Fruit fly (Drosophila melanogaster) whole organism, embryonic: ENCODE measurements around the gene CG9672.

Source experiments
- B-H1 ChIP-seq: fragments of 200-800 bp; sonication (Bioruptor generic); IDR thresholded peaks from 3 replicates; pipeline ENCODE4 v1.3.6; 2022; ENCODE audit warnings: missing biosample characterization, missing genetic modification characterization
- Blimp-1 ChIP-seq: fragments of 200-800 bp; sonication (Bioruptor generic); optimal IDR thresholded peaks from 3 replicates; lab custom pipeline; 2018; ENCODE audit warnings: missing biosample characterization, missing genetic modification characterization, mild to moderate bottlenecking, moderate library complexity, missing genetic modification reagents
- CG10543 ChIP-seq: fragments of 200-800 bp; sonication (Bioruptor generic); optimal IDR thresholded peaks from 3 replicates; lab custom pipeline; 2017; ENCODE audit warnings: missing biosample characterization, mild to moderate bottlenecking, missing genetic modification characterization, moderate library complexity
- CG12104 ChIP-seq: fragments of 200-800 bp; sonication (Bioruptor generic); optimal IDR thresholded peaks from 3 replicates; lab custom pipeline; 2016; ENCODE audit warnings: missing biosample characterization, missing genetic modification characterization
- CG12391 ChIP-seq: fragments of 200-800 bp; sonication (Bioruptor generic); optimal IDR thresholded peaks from 3 replicates; lab custom pipeline; 2018; ENCODE audit warnings: missing biosample characterization, mild to moderate bottlenecking, missing genetic modification characterization, moderate library complexity
- CG12659 ChIP-seq: fragments of 200-800 bp; sonication (Bioruptor generic); optimal IDR thresholded peaks from 3 replicates; lab custom pipeline; 2017; ENCODE audit warnings: mild to moderate bottlenecking, missing biosample characterization, missing genetic modification reagents, missing genetic modification characterization
- CG13775 ChIP-seq: fragments of 200-800 bp; sonication (Bioruptor generic); optimal IDR thresholded peaks from 3 replicates; lab custom pipeline; 2017; ENCODE audit warnings: missing biosample characterization, mild to moderate bottlenecking, missing genetic modification characterization
- CG1602 ChIP-seq: fragments of 200-800 bp; sonication (Bioruptor generic); optimal IDR thresholded peaks from 3 replicates; lab custom pipeline; 2016; ENCODE audit warnings: missing biosample characterization, missing genetic modification characterization
- CG16779 ChIP-seq: fragments of 200-800 bp; sonication (Bioruptor generic); IDR thresholded peaks from 2 replicates; pipeline ENCODE4 v1.3.6; 2022; ENCODE audit warnings: missing biosample characterization, missing genetic modification characterization
- CG30020 ChIP-seq: fragments of 200-800 bp; optimal IDR thresholded peaks from 2 replicates; lab custom pipeline; 2019; ENCODE audit warnings: missing biosample characterization, mild to moderate bottlenecking, missing genetic modification characterization, moderate library complexity
- CG3163 ChIP-seq: fragments of 200-800 bp; sonication (Bioruptor generic); optimal IDR thresholded peaks from 3 replicates; lab custom pipeline; 2016; ENCODE audit warnings: missing biosample characterization, missing genetic modification characterization
- CG4282 ChIP-seq: fragments of 200-800 bp; sonication (Bioruptor generic); optimal IDR thresholded peaks from 2 replicates; lab custom pipeline; 2016; ENCODE audit warnings: missing biosample characterization, missing genetic modification characterization
- CG4360 ChIP-seq: fragments of 200-800 bp; sonication (Bioruptor generic); IDR thresholded peaks from 2 replicates; pipeline ENCODE4 v1.3.6; 2022; ENCODE audit warnings: missing biosample characterization, missing genetic modification characterization
- CG5245 ChIP-seq: fragments of 200-800 bp; sonication (Bioruptor generic); optimal IDR thresholded peaks from 3 replicates; lab custom pipeline; 2016; ENCODE audit warnings: missing biosample characterization, missing genetic modification characterization
- CG6175 ChIP-seq: fragments of 200-800 bp; sonication (Bioruptor generic); IDR thresholded peaks from 3 replicates; pipeline ENCODE4 v1.3.6; 2022; ENCODE audit warnings: missing biosample characterization, missing genetic modification characterization
- CG6272 ChIP-seq: fragments of 200-800 bp; sonication (Bioruptor generic); IDR thresholded peaks from 2 replicates; pipeline ENCODE4 v1.3.6; 2022; ENCODE audit warnings: missing biosample characterization, missing genetic modification characterization
- CG7372 ChIP-seq: fragments of 200-800 bp; sonication (Bioruptor generic); IDR thresholded peaks from 2 replicates; pipeline ENCODE4 v1.3.6; 2022; ENCODE audit warnings: missing biosample characterization, missing genetic modification characterization
- CHES-1-like ChIP-seq: fragments of 200-800 bp; sonication (Bioruptor generic); optimal IDR thresholded peaks from 2 replicates; lab custom pipeline; 2016; ENCODE audit warnings: missing biosample characterization, missing genetic modification characterization
- Dbx ChIP-seq: fragments of 200-800 bp; sonication (Bioruptor generic); IDR thresholded peaks from 3 replicates; pipeline ENCODE4 v1.3.6; 2022; ENCODE audit warnings: missing biosample characterization, missing genetic modification characterization
- Eip74EF ChIP-seq, 2 experiments: fragments of 200-800 bp in 1 of 2; fragments of >200 bp in 1 of 2; sonication (Bioruptor generic) in 1 of 2; optimal IDR thresholded peaks; 2 replicates each; lab custom pipeline; 2017 to 2019; ENCODE audit warnings: missing biosample characterization in 2 of 2, missing genetic modification characterization in 2 of 2, mild to moderate bottlenecking in 1 of 2, moderate library complexity in 1 of 2
- Hr51 ChIP-seq, 2 experiments: fragments of 200-800 bp; sonication (Bioruptor generic); optimal IDR thresholded peaks; 2 replicates in 1 of 2; 3 replicates in 1 of 2; lab custom pipeline; 2016 to 2018; ENCODE audit warnings: missing biosample characterization in 2 of 2, missing genetic modification characterization in 2 of 2, mild to moderate bottlenecking in 1 of 2, moderate library complexity in 1 of 2
- Kr ChIP-seq: fragments of 200-800 bp; sonication (Bioruptor generic); optimal IDR thresholded peaks from 2 replicates; lab custom pipeline; 2017; ENCODE audit warnings: missing biosample characterization, mild to moderate bottlenecking, missing genetic modification characterization
- MTF-1 ChIP-seq: fragments of 200-800 bp; sonication (Bioruptor generic); optimal IDR thresholded peaks from 2 replicates; lab custom pipeline; 2018; ENCODE audit warnings: missing biosample characterization, mild to moderate bottlenecking, missing genetic modification characterization, borderline replicate concordance
- Poxn ChIP-seq: fragments of 200-800 bp; sonication (Bioruptor generic); IDR thresholded peaks from 2 replicates; pipeline ENCODE4 v1.3.6; 2022; ENCODE audit warnings: missing biosample characterization, missing genetic modification characterization
- Ravus ChIP-seq: fragments of 200-800 bp; sonication (Bioruptor generic); IDR thresholded peaks from 2 replicates; pipeline ENCODE4 v1.3.6; 2022; ENCODE audit warnings: missing biosample characterization, missing genetic modification characterization
- Sox102F ChIP-seq: fragments of 200-800 bp; sonication (Bioruptor generic); optimal IDR thresholded peaks from 2 replicates; lab custom pipeline; 2018; ENCODE audit warnings: missing biosample characterization, mild to moderate bottlenecking, missing genetic modification characterization, moderate library complexity
- Ssrp ChIP-seq: fragments of 200-800 bp; sonication (Bioruptor generic); optimal IDR thresholded peaks from 2 replicates; lab custom pipeline; 2018; ENCODE audit warnings: missing biosample characterization, mild to moderate bottlenecking, missing genetic modification characterization, moderate library complexity
- Trl ChIP-seq, 3 experiments: fragments of >200 bp in 2 of 3; fragments of 200-800 bp in 1 of 3; sonication (Bioruptor generic) in 1 of 3; optimal IDR thresholded peaks; 2 replicates in 1 of 3; 3 replicates in 2 of 3; lab custom pipeline; 2016 to 2017; ENCODE audit warnings: missing biosample characterization in 1 of 3, missing genetic modification characterization in 1 of 3
- bigmax ChIP-seq: fragments of 200-800 bp; sonication (Bioruptor generic); optimal IDR thresholded peaks from 2 replicates; lab custom pipeline; 2018; ENCODE audit warnings: missing biosample characterization, mild to moderate bottlenecking, missing genetic modification characterization
- crol ChIP-seq: fragments of 200-800 bp; sonication (Bioruptor generic); IDR thresholded peaks from 2 replicates; pipeline ENCODE4 v1.3.6; 2022; ENCODE audit warnings: missing biosample characterization, missing genetic modification characterization
- danr ChIP-seq: fragments of 200-800 bp; sonication (Bioruptor generic); IDR thresholded peaks from 2 replicates; pipeline ENCODE4 v1.3.6; 2022; ENCODE audit warnings: missing biosample characterization, missing genetic modification characterization
- dmrt11E ChIP-seq: fragments of 200-800 bp; sonication (Bioruptor generic); optimal IDR thresholded peaks from 3 replicates; lab custom pipeline; 2018; ENCODE audit warnings: missing biosample characterization, mild to moderate bottlenecking, missing genetic modification characterization, moderate library complexity
- emc ChIP-seq: fragments of 200-800 bp; sonication (Bioruptor generic); optimal IDR thresholded peaks from 2 replicates; lab custom pipeline; 2016; ENCODE audit warnings: missing biosample characterization, missing genetic modification characterization
- fd96Cb ChIP-seq: fragments of 200-800 bp; sonication (Bioruptor generic); optimal IDR thresholded peaks from 2 replicates; lab custom pipeline; 2018; ENCODE audit warnings: missing biosample characterization, mild to moderate bottlenecking, missing genetic modification characterization, moderate library complexity
- ind ChIP-seq: fragments of 200-800 bp; sonication (Bioruptor generic); optimal IDR thresholded peaks from 3 replicates; lab custom pipeline; 2016; ENCODE audit warnings: missing biosample characterization, missing genetic modification characterization
- insv ChIP-seq, 2 experiments: fragments of 200-800 bp; sonication (Bioruptor generic); optimal IDR thresholded peaks; 3 replicates each; lab custom pipeline; 2016 to 2018; ENCODE audit warnings: missing biosample characterization in 2 of 2, missing genetic modification characterization in 2 of 2
- lmd ChIP-seq: fragments of 200-800 bp; sonication (Bioruptor generic); IDR thresholded peaks from 2 replicates; pipeline ENCODE4 v1.3.6; 2022; ENCODE audit warnings: missing biosample characterization, missing genetic modification characterization
- lola ChIP-seq, 3 experiments: fragments of >200 bp in 2 of 3; fragments of 200-800 bp in 1 of 3; sonication (Bioruptor generic) in 1 of 3; optimal IDR thresholded peaks; 2 replicates each; lab custom pipeline; 2017 to 2019; ENCODE audit warnings: missing biosample characterization in 3 of 3, missing genetic modification characterization in 3 of 3, mild to moderate bottlenecking in 1 of 3, moderate library complexity in 1 of 3
- mld ChIP-seq: fragments of 200-800 bp; sonication (Bioruptor generic); IDR thresholded peaks from 3 replicates; pipeline ENCODE4 v1.3.6; 2022; ENCODE audit warnings: missing biosample characterization, missing genetic modification characterization; ENCODE audit not compliant: partially characterized antibody
- nau ChIP-seq: fragments of 200-800 bp; sonication (Bioruptor generic); optimal IDR thresholded peaks from 3 replicates; lab custom pipeline; 2017; ENCODE audit warnings: missing biosample characterization, mild to moderate bottlenecking, missing genetic modification characterization, missing genetic modification reagents
- org-1 ChIP-seq: fragments of 200-800 bp; sonication (Bioruptor generic); optimal IDR thresholded peaks from 2 replicates; lab custom pipeline; 2017; ENCODE audit warnings: missing biosample characterization, missing genetic modification characterization
- otp ChIP-seq: fragments of 200-800 bp; sonication (Bioruptor generic); IDR thresholded peaks from 3 replicates; pipeline ENCODE4, ENCODE4 v1.3.6; 2022; ENCODE audit warnings: missing biosample characterization, missing genetic modification characterization
- p53 ChIP-seq: fragments of 200-800 bp; sonication (Bioruptor generic); optimal IDR thresholded peaks from 2 replicates; lab custom pipeline; 2016; ENCODE audit warnings: missing biosample characterization, missing genetic modification characterization
- phol ChIP-seq: fragments of 200-800 bp; sonication (Bioruptor generic); optimal IDR thresholded peaks from 3 replicates; lab custom pipeline; 2018; ENCODE audit warnings: missing biosample characterization, mild to moderate bottlenecking, missing genetic modification characterization, moderate library complexity
- pnt ChIP-seq: fragments of 200-800 bp; sonication (Bioruptor generic); optimal IDR thresholded peaks from 3 replicates; lab custom pipeline; 2016; ENCODE audit warnings: missing biosample characterization, missing genetic modification characterization
- tup ChIP-seq: fragments of 200-800 bp; sonication (Bioruptor generic); optimal IDR thresholded peaks from 2 replicates; lab custom pipeline; 2016; ENCODE audit warnings: missing biosample characterization, mild to moderate bottlenecking, missing genetic modification characterization, moderate library complexity
- vfl ChIP-seq: fragments of 200-800 bp; sonication (Bioruptor generic); optimal IDR thresholded peaks from 2 replicates; lab custom pipeline; 2016; ENCODE audit warnings: missing biosample characterization, missing genetic modification characterization

Gene CG9672

dm6 chrX:16723203-16724173 is 16.8 kb upstream of the CG9672 start (continued):
- TF ChIP-seq Sox102F (GFP tag; lab: Kevin White, UChicago) (peak; percentile 86), CG1602 (peak; percentile 42), CG10543 (GFP tag; lab: Kevin White, UChicago) (peak; percentile 38), CHES-1-like (GFP tag; lab: Kevin White, UChicago) (no peak), CG13775 (GFP tag; lab: Kevin White, UChicago) (peak; percentile 67), MTF-1 (GFP tag; lab: Kevin White, UChicago) (no peak), insv (GFP tag; optimal IDR thresholded peaks at IDR 0.05; lab: Kevin White, UChicago) (no peak), CG4360 (GFP tag; lab: Robert Waterston, UW) (peak; percentile 95), danr (GFP tag; lab: Robert Waterston, UW) (no peak), Dbx (GFP tag; lab: Robert Waterston, UW) (peak; percentile 40; the same call in 1 of the 3 replicates), Blimp-1 (GFP tag; lab: Kevin White, UChicago) (peak; percentile 52), Ravus (GFP tag; lab: Robert Waterston, UW) (peak; percentile 15; the same call in 1 of the 2 replicates), CG12391 (tag; lab: Kevin White, UChicago) (peak; percentile 83), Hr51 (GFP tag; optimal IDR thresholded peaks at IDR 0.05; lab: Kevin White, UChicago) (peak in 1 of 2 experiments; percentile 89), emc (no peak), CG5245 (GFP tag; lab: Kevin White, UChicago) (no peak), CG4282 (no peak), crol (GFP tag; lab: Robert Waterston, UW) (peak; percentile 93), fd96Cb (tag; lab: Kevin White, UChicago) (peak; percentile 61), lola (GFP tag; optimal IDR thresholded peaks at IDR 0.05; lab: Kevin White, UChicago) (peak in 1 of 3 experiments; percentile 71), dmrt11E (tag; lab: Kevin White, UChicago) (peak; percentile 69), CG7372 (GFP tag; lab: Robert Waterston, UW) (no peak), lmd (GFP tag; lab: Robert Waterston, UW) (peak; percentile 82), CG3163 (GFP tag; lab: Kevin White, UChicago) (no peak), bigmax (GFP tag; lab: Kevin White, UChicago) (no peak), ind (GFP tag; lab: Kevin White, UChicago) (peak; percentile 34), mld (no peak), Kr (no peak), CG6175 (GFP tag; lab: Robert Waterston, UW) (no peak), B-H1 (GFP tag; lab: Robert Waterston, UW) (peak; percentile 54), org-1 (GFP tag; lab: Kevin White, UChicago) (peak; percentile 84), CG30020 (no peak), Eip74EF (GFP tag; optimal IDR thresholded peaks at IDR 0.05; lab: Kevin White, UChicago) (peak in 1 of 2 experiments; percentile 49), phol (tag; lab: Kevin White, UChicago) (peak; percentile 62), vfl (GFP tag; lab: Kevin White, UChicago) (peak; percentile 37), pnt (GFP tag; lab: Kevin White, UChicago) (no peak), CG12659 (GFP tag; lab: Kevin White, UChicago) (peak; percentile 80), nau (GFP tag; lab: Kevin White, UChicago) (peak; percentile 12), CG12104 (GFP tag; lab: Kevin White, UChicago) (peak; percentile 37), Trl (optimal IDR thresholded peaks at IDR 0.05; lab: Kevin White, UChicago) (peak; percentile 36 to 39), Trl (GFP tag; optimal IDR thresholded peaks at IDR 0.05; lab: Kevin White, UChicago) (no peak), CG6272 (GFP tag; lab: Robert Waterston, UW) (no peak), Ssrp (tag; lab: Kevin White, UChicago) (peak; percentile 79), tup (no peak), otp (GFP tag; lab: Robert Waterston, UW) (peak; percentile 36; the same call in 1 of the 3 replicates), CG16779 (GFP tag; lab: Robert Waterston, UW) (no peak), Poxn (peak; percentile 36; the same call in 1 of the 2 replicates), p53 (GFP tag; lab: Kevin White, UChicago) (no peak)
